Worm (Caenorhabditis elegans): ENCODE measurements around the gene C07B5.3.

Gene C07B5.3

DNA sequence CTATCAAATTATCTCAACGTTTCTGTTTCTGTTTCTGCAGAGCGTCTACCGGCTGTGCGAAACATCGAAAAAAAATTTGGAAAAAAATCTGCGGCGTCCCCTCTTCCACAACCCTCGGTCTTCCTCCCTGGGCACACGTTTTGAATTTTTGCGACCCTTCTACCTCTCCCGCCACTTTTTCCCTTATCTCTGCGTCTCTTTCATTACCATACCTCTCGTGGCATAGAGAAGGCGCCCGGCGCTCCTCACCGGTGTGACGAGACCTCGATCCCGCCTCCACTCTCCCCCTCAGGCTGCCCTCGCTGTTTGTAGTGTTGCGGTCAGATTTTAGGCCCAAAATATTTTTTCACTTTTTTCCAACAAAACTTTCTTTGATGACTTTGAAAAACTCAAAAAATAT lies 29.4 kb upstream of the C07B5.3 start (continued):
- TF ChIP-seq mdl-1 (tag; optimal IDR thresholded peaks at IDR 0.05) (peak; percentile 4 to 40), set-16 (GFP tag; IDR thresholded peaks at IDR 0.05) (peak; percentile 79), nhr-48 (tag; optimal IDR thresholded peaks at IDR 0.05) (peak; percentile 2), lsy-2 (tag; optimal IDR thresholded peaks at IDR 0.05) (peak in 1 of 2 experiments; percentile 27), mep-1 (tag; optimal IDR thresholded peaks at IDR 0.05) (peak; percentile 73), pha-4 (GFP tag; IDR thresholded peaks at IDR 0.05) (0 out of 2 replicates have a peak, but pooled peaks have one; percentile 13), pha-4 (tag; optimal IDR thresholded peaks at IDR 0.05) (no peak), ceh-28 (tag; optimal IDR thresholded peaks at IDR 0.05) (no peak)

DNA sequence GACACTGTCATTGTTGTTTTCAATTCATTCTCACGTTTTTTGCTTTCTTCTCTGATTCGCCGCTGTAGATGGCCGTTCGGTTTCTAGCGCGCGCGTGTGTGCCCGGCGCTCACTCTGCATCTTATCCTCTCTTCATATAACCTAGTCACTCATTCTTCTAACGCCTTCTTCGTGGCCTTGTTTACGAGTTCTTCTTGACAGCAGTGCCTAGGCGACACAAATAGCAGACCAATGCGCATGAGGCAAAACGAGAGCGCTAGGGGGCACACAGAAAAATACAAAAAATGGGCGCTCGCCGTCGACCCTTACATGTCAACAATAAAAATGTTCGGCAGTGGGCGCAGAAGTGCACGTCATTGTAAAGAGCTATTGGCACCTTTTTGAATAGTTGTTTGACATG lies 28.1 kb upstream of the C07B5.3 start:
- TF ChIP-seq cey-2 (tag; optimal IDR thresholded peaks at IDR 0.05; ENCODE audit: borderline replicate concordance, insufficient read depth) (no peak), jun-1 (tag; optimal IDR thresholded peaks at IDR 0.05) (peak; percentile 7), nhr-237 (tag; optimal IDR thresholded peaks at IDR 0.05) (no peak), T20F7.1 (GFP tag; optimal IDR thresholded peaks at IDR 0.05) (no peak), mep-1 (tag; optimal IDR thresholded peaks at IDR 0.05) (peak; percentile 79), ceh-44 (GFP tag; IDR thresholded peaks at IDR 0.05) (no peak), zip-2 (tag; optimal IDR thresholded peaks at IDR 0.05) (no peak), ceh-62 (tag; optimal IDR thresholded peaks at IDR 0.05) (no peak), nhr-48 (tag; optimal IDR thresholded peaks at IDR 0.05) (no peak), dmd-9 (GFP tag; IDR thresholded peaks at IDR 0.05) (no peak), Y5F2A.4 (GFP tag; optimal IDR thresholded peaks at IDR 0.05) (no peak), set-16 (GFP tag; IDR thresholded peaks at IDR 0.05) (peak; percentile 38; the same call in 1 of the 2 replicates), pha-4 (GFP tag; IDR thresholded peaks at IDR 0.05) (peak; percentile 36; the same call in 1 of the 2 replicates), pha-4 (tag; optimal IDR thresholded peaks at IDR 0.05) (no peak), nhr-11 (tag; optimal IDR thresholded peaks at IDR 0.05) (peak; percentile 29), hlh-11 (tag; optimal IDR thresholded peaks at IDR 0.05) (peak; percentile 82), daf-19 (GFP tag; conservative IDR thresholded peaks at IDR 0.05) (no peak), vab-7 (GFP tag; IDR thresholded peaks at IDR 0.05) (0 out of 2 replicates have a peak, but pooled peaks have one; percentile 17), tag-97 (GFP tag; IDR thresholded peaks at IDR 0.05) (no peak), dve-1 (tag; optimal IDR thresholded peaks at IDR 0.05; ENCODE audit: insufficient read depth) (peak; percentile 77), daf-16 (GFP tag; optimal IDR thresholded peaks at IDR 0.05) (peak in 1 of 2 experiments; percentile 2), daf-16 (tag; optimal IDR thresholded peaks at IDR 0.05) (peak; percentile 92), fos-1 (tag; optimal IDR thresholded peaks at IDR 0.05) (no peak), duxl-1 (tag; optimal IDR thresholded peaks at IDR 0.05; ENCODE audit: poor library complexity) (no peak), Y75B8A.6 (GFP tag; IDR thresholded peaks at IDR 0.05) (no peak), tra-1 (GFP tag; IDR thresholded peaks at IDR 0.05) (no peak), mxl-3 (GFP tag; optimal IDR thresholded peaks at IDR 0.05) (peak; percentile 88), unc-130 (GFP tag; optimal IDR thresholded peaks at IDR 0.05) (no peak), dmd-8 (GFP tag; IDR thresholded peaks at IDR 0.05) (no peak), saeg-2 (GFP tag; IDR thresholded peaks at IDR 0.05) (no peak), dpl-1 (GFP tag; optimal IDR thresholded peaks at IDR 0.05) (no peak), F37D6.2 (tag; optimal IDR thresholded peaks at IDR 0.05) (peak; percentile 3), nhr-102 (tag; optimal IDR thresholded peaks at IDR 0.05) (no peak), madf-5 (GFP tag; IDR thresholded peaks at IDR 0.05) (no peak), rbr-2 (tag; optimal IDR thresholded peaks at IDR 0.05) (peak; percentile 83), ztf-7 (tag; optimal IDR thresholded peaks at IDR 0.05) (no peak), nhr-28 (tag; optimal IDR thresholded peaks at IDR 0.05) (peak; percentile 66), zfp-3 (GFP tag; conservative IDR thresholded peaks at IDR 0.05) (no peak), mdt-29 (GFP tag; IDR thresholded peaks at IDR 0.05) (no peak), snpc-1.2 (GFP tag; IDR thresholded peaks at IDR 0.05) (no peak), lsy-2 (tag; optimal IDR thresholded peaks at IDR 0.05) (peak in 1 of 2 experiments; percentile 50), hlh-30 (tag; optimal IDR thresholded peaks at IDR 0.05; ENCODE audit: insufficient read depth) (peak; percentile 89), egl-43 (GFP tag; IDR thresholded peaks at IDR 0.05) (peak; percentile 77), mdl-1 (tag; optimal IDR thresholded peaks at IDR 0.05) (peak; percentile 64 to 96), attf-4 (tag; optimal IDR thresholded peaks at IDR 0.05) (no peak), hif-1 (tag; optimal IDR thresholded peaks at IDR 0.05) (peak in 1 of 2 experiments; percentile 60), nhr-6 (tag; optimal IDR thresholded peaks at IDR 0.05) (peak; percentile 78)
